Fruit fly (Drosophila melanogaster) Kc167 (cell line): ENCODE results near the gene Adat1.

Experiments
- Sin3A ChIP-seq: fragments of >200 bp; optimal IDR thresholded peaks from 2 replicates; lab custom pipeline; 2018; ENCODE audit warnings: missing external identifiers
- h ChIP-seq: fragments of >200 bp; optimal IDR thresholded peaks from 3 replicates; lab custom pipeline; 2018; ENCODE audit warnings: missing external identifiers
- insv ChIP-seq: fragments of >200 bp; optimal IDR thresholded peaks from 3 replicates; lab custom pipeline; 2018; ENCODE audit warnings: missing external identifiers
- psq ChIP-seq: fragments of >200 bp; optimal IDR thresholded peaks from 2 replicates; lab custom pipeline; 2017; ENCODE audit warnings: missing external identifiers
- ttk ChIP-seq: sonication (Bioruptor generic); optimal IDR thresholded peaks from 2 replicates; lab custom pipeline; 2017; ENCODE audit warnings: missing external identifiers

DNA sequence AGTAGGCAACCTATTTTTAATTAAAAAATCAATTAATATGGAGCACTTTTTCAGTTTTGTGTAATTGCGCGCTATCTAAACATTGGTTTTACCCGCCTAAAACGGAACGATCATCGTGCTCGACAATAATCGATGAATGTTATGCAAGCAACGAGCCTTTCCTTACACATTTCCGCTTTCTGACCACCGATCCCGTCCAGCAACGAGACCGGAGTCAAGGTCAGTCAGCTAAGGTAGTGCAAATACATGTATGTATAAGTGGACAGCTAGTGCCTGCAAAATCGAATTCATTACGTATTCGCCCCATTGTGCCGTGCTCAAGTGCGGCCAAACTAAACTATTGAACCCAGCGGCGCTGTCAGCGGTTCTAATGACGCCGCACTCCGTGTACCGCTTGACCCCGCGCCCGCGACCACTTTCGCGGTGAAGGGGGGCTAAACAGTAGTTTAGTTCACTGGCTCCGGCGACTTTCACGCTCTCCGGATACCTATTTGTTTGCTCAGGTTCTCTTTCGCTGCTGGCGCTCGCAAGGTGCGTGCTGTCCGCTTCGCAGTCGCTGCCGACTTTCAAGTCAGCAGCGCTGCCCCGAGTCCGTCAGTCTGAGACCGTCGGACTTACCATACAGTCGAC, 8.1 kb downstream of the Adat1 start, which contains the start of gene CAH1:
- no peak for TF ChIP-seq psq (lab: Kevin White, UChicago)
- no peak for TF ChIP-seq insv
- TF ChIP-seq h (lab: Kevin White, UChicago) = no peak
- TF ChIP-seq ttk (lab: Kevin White, UChicago) = no peak
- no peak for TF ChIP-seq Sin3A (lab: Kevin White, UChicago)
